Worm (Caenorhabditis elegans): ENCODE results near the gene bus-5.

bus-5 gene

DNA sequence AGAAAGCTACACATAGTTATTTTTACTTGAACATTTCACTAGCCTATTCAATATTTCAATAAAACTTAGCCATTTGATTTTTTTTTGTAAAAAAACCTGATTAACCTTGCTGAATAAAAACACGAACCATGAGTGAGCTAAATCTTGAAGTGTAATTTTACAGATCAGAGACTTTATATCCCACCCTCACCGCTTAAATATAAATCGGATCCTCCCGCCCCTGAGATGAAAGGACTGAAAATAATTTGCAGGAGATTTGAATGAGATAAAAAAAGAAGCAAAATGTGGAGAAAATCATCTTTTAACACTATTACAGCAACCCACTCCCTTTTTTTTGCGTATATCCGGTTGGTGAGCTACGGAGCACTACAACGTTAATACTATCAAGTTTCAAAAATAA, 37.1 kb upstream of the bus-5 start, which contains the start of gene npax-2 (continued):
- TF ChIP-seq Y56A3A.18 (GFP tag; IDR thresholded peaks at IDR 0.05) (no peak), ztf-25 (GFP tag; IDR thresholded peaks at IDR 0.05) (no peak)

DNA sequence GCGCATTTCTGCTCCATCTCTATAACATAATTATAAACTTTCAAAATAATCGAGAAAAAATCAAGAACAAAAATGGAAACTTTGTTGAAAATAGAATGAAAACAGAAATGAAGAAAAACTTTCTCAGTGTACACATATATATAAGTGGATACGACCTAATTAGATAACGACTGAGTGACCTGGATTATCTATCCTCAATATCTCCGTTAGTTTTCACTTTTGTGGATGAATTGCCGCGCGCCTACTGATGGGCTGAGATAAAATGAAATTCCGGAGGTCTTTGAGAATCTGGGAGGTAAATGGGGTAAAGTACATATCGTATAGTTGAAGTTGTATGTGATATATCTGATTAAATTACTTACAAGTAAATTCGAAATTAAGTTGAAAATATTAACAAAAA, 32.7 kb upstream of the bus-5 start, which contains the start of gene dpy-3:
Gene dpy-3, minus strand, starts transcription at position 19 of the 400 bp plus-strand sequence.
- TF ChIP-seq F39B2.1 (GFP tag; IDR thresholded peaks at IDR 0.05) (no peak), lin-54 (GFP tag; optimal IDR thresholded peaks at IDR 0.05) (no peak), lsl-1 (GFP tag; optimal IDR thresholded peaks at IDR 0.05) (no peak)

- TF ChIP-seq ekl-4 (GFP tag; IDR thresholded peaks at IDR 0.05) = no peak
- TF ChIP-seq ztf-22 (GFP tag; optimal IDR thresholded peaks at IDR 0.05) = no peak
- no peak for TF ChIP-seq hlh-26 (GFP tag; conservative IDR thresholded peaks at IDR 0.05)
- TF ChIP-seq nhr-27 (tag; optimal IDR thresholded peaks at IDR 0.05) = no peak
- peak; percentile 88 for TF ChIP-seq zfh-2 (GFP tag; conservative IDR thresholded peaks at IDR 0.05)
- no peak for TF ChIP-seq T07F8.4 (tag; optimal IDR thresholded peaks at IDR 0.05)
- TF ChIP-seq egrh-3 (GFP tag; IDR thresholded peaks at IDR 0.05) = peak; percentile 75; the same call in 1 of the 2 replicates
- TF ChIP-seq snpc-4 (GFP tag; optimal IDR thresholded peaks at IDR 0.05) = no peak
- no peak for TF ChIP-seq snpc-4 (tag; optimal IDR thresholded peaks at IDR 0.05)
- no peak for TF ChIP-seq hlh-12 (tag; optimal IDR thresholded peaks at IDR 0.05)
- no peak for TF ChIP-seq K11D2.4 (GFP tag; IDR thresholded peaks at IDR 0.05)
- TF ChIP-seq madf-3 (GFP tag; IDR thresholded peaks at IDR 0.05) = no peak
- TF ChIP-seq aptf-2 (GFP tag; conservative IDR thresholded peaks at IDR 0.05) = no peak
Measured at ce11 chrX:2144875-2145274, 32.0 kb upstream of the bus-5 start.

DNA sequence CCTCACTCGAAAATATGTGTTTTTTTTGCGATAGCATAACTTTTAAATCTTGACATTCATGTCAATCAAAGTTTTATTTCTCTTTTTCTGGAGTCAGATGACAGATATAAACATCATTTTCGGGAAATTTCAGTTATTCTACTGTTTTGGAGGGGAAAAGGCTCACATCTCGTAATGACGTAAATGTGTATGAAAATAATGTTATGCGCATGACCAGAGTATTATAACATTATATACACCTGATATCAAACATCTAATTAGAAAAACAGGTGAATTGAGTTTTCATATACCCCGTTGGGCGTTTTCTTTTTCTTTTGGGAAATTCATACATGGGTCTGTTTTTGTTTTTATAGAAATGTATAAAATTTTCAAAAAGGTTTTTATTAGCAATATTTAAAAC, 31.3 kb upstream of the bus-5 start:
- TF ChIP-seq F57C9.4 (tag; optimal IDR thresholded peaks at IDR 0.05) = no peak
- TF ChIP-seq F55B11.4 (tag; optimal IDR thresholded peaks at IDR 0.05; ENCODE audit: borderline replicate concordance, insufficient read depth) = no peak
- no peak for TF ChIP-seq sea-2 (GFP tag; IDR thresholded peaks at IDR 0.05)
- no peak for TF ChIP-seq lin-40 (tag; optimal IDR thresholded peaks at IDR 0.05)
- TF ChIP-seq ceh-91 (GFP tag; IDR thresholded peaks at IDR 0.05) = no peak

ce11 chrX:2140610-2141009, 27.7 kb upstream of the bus-5 start:
- TF ChIP-seq egl-18 (GFP tag; IDR thresholded peaks at IDR 0.05) = 0 out of 2 replicates have a peak, but pooled peaks have one; percentile 19
- TF ChIP-seq Y95B8A.8 (GFP tag; IDR thresholded peaks at IDR 0.05) = no peak

ce11 chrX:2138923-2139322, 26.0 kb upstream of the bus-5 start:
- TF ChIP-seq tbp1 (GFP tag; optimal IDR thresholded peaks at IDR 0.05) (no peak), cebp-2 (GFP tag; IDR thresholded peaks at IDR 0.05) (no peak), F23B12.7 (tag; optimal IDR thresholded peaks at IDR 0.05; ENCODE audit: insufficient read depth) (no peak)

DNA sequence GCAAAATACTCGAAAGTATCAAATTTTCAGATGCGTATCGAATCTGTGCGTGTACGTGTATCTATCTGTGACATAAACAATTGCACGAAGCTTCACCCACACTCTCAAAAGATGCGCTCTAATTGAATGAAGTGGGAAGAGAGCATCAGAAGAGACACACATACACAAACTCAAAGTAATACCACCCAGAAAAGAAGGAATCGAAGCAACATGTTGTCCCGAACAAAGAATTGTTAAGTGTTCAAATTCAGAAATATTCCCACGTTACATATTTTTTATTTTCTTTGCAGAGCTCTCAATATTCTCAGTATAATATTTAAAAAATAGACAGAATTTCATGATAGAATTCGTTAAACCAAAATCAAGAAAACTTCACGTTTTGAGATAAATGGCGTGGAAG, 24.0 kb upstream of the bus-5 start:
- no peak for TF ChIP-seq K12H6.12 (tag; optimal IDR thresholded peaks at IDR 0.05)
- no peak for TF ChIP-seq ZK185.1 (tag; optimal IDR thresholded peaks at IDR 0.05; ENCODE audit: poor library complexity, severe bottlenecking)
- TF ChIP-seq lir-1 (GFP tag; conservative IDR thresholded peaks at IDR 0.05) = no peak
- TF ChIP-seq repo-1 (tag; optimal IDR thresholded peaks at IDR 0.05) = no peak
- TF ChIP-seq unc-62 (GFP tag; optimal IDR thresholded peaks at IDR 0.05) = no peak
- TF ChIP-seq B0261.1 (tag; optimal IDR thresholded peaks at IDR 0.05) = no peak
- no peak for TF ChIP-seq nfyb-1 (GFP tag; IDR thresholded peaks at IDR 0.05)
- TF ChIP-seq zim-3 (tag; optimal IDR thresholded peaks at IDR 0.05) = no peak
- no peak for TF ChIP-seq F52B5.7 (tag; optimal IDR thresholded peaks at IDR 0.05)
- TF ChIP-seq cebp-1 (GFP tag; IDR thresholded peaks at IDR 0.05) = no peak
- no peak for TF ChIP-seq cebp-1 (tag; optimal IDR thresholded peaks at IDR 0.05)
- no peak for TF ChIP-seq madf-6 (GFP tag; IDR thresholded peaks at IDR 0.05)
- TF ChIP-seq ceh-58 (GFP tag; IDR thresholded peaks at IDR 0.05) = no peak
